Fruit fly (Drosophila melanogaster): ENCODE data around the gene CG14451.

Gene CG14451

DNA sequence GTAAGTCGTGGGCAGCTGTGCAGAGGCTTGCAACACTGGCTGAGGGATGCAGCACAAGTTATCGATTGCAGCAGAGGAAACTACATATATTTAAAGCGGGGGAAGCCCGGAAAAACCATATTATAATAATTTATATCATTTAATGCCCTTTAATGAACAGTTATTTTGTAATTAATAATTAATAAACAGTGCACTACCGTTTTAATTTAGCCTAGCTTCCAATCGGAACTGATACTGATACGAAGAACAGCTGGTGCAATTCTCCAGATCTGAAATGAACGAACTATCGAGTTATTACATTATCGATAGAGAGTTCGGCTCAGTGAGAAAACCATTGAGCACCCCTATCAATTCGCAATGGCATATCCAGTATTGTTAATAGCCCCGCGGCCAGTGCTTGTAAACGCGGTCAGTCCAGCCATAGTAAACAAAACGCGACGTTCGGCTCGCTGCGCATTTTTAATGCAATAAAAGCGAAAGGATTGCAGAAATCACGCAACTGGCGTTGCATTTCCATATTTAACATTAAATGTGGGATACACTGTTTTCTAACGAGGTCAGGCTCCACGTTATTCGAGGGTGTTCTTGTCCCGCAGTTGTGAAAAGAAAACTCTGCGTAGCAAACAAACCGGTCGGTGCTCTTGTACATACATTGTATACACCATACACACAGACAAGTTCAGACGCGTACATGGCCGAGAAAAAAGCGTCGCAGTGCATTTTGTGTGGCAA, 19.7 kb upstream of the CG14451 start, which contains the start of gene CG7369 (continued):
- TF ChIP-seq chn (GFP tag; optimal IDR thresholded peaks at IDR 0.05) (peak; percentile 81), tll (GFP tag; optimal IDR thresholded peaks at IDR 0.05) (peak; percentile 49 to 84), CG11398 (GFP tag; optimal IDR thresholded peaks at IDR 0.05) (peak; percentile 71), CG1603 (tag; optimal IDR thresholded peaks at IDR 0.05) (peak; percentile 30), br (optimal IDR thresholded peaks at IDR 0.05) (no peak), lola (GFP tag; optimal IDR thresholded peaks at IDR 0.05) (peak in 1 of 3 experiments; percentile 71), CG9797 (GFP tag; optimal IDR thresholded peaks at IDR 0.05) (peak; percentile 54), sna (GFP tag; IDR thresholded peaks at IDR 0.05; ENCODE audit: partially characterized antibody) (peak; percentile 85), al (GFP tag; IDR thresholded peaks at IDR 0.05) (peak; percentile 76), Awh (GFP tag; IDR thresholded peaks at IDR 0.05) (peak; percentile 45; the same call in 1 of the 2 replicates), B-H2 (GFP tag; optimal IDR thresholded peaks at IDR 0.05) (peak; percentile 85), da (GFP tag; optimal IDR thresholded peaks at IDR 0.05) (peak; percentile 44), amos (GFP tag; IDR thresholded peaks at IDR 0.05; ENCODE audit: partially characterized antibody) (peak; percentile 63), klu (GFP tag; IDR thresholded peaks at IDR 0.05) (peak; percentile 64; the same call in 1 of the 2 replicates), slp2 (GFP tag; optimal IDR thresholded peaks at IDR 0.05) (peak; percentile 37), YL-1 (GFP tag; optimal IDR thresholded peaks at IDR 0.05) (peak; percentile 74), Deaf1 (tag; optimal IDR thresholded peaks at IDR 0.05) (peak; percentile 56), Med (GFP tag) (peak; percentile 95), wdn (GFP tag; IDR thresholded peaks at IDR 0.05) (peak; percentile 78; the same call in 1 of the 2 replicates), CG30403 (GFP tag; optimal IDR thresholded peaks at IDR 0.05) (peak; percentile 96), Taf1 (GFP tag; IDR thresholded peaks at IDR 0.05) (no peak), pnt (GFP tag; optimal IDR thresholded peaks at IDR 0.05) (peak; percentile 65), Oaz (GFP tag; IDR thresholded peaks at IDR 0.05) (peak; percentile 41; the same call in 1 of the 2 replicates), CG7839 (tag; optimal IDR thresholded peaks at IDR 0.05) (peak; percentile 75), tup (GFP tag; optimal IDR thresholded peaks at IDR 0.05) (peak; percentile 83), CG3065 (GFP tag; optimal IDR thresholded peaks at IDR 0.05) (peak; percentile 66), CG9437 (GFP tag; optimal IDR thresholded peaks at IDR 0.05) (peak; percentile 82), CrebB (tag; optimal IDR thresholded peaks at IDR 0.05) (peak; percentile 1), Hr78 (GFP tag; optimal IDR thresholded peaks at IDR 0.05) (peak in 1 of 2 experiments; percentile 11), D19A (tag; optimal IDR thresholded peaks at IDR 0.05) (peak; percentile 57), CG4854 (GFP tag; optimal IDR thresholded peaks at IDR 0.05) (peak; percentile 67), CG18599 (GFP tag; optimal IDR thresholded peaks at IDR 0.05) (peak; percentile 90), prd (optimal IDR thresholded peaks at IDR 0.05) (no peak), prd (GFP tag; IDR thresholded peaks at IDR 0.05) (peak; percentile 87), CG12236 (GFP tag; optimal IDR thresholded peaks at IDR 0.05) (peak; percentile 16), CG14441 (GFP tag; IDR thresholded peaks at IDR 0.05) (peak; percentile 68), Hmr (GFP tag; optimal IDR thresholded peaks at IDR 0.05) (peak; percentile 91), stc (GFP tag; IDR thresholded peaks at IDR 0.05) (no peak; the same call in 1 of the 2 replicates), CG15696 (tag; optimal IDR thresholded peaks at IDR 0.05) (peak; percentile 63), CG4730 (GFP tag; IDR thresholded peaks at IDR 0.05) (peak; percentile 68), sob (GFP tag; IDR thresholded peaks at IDR 0.05) (peak; percentile 89), inv (GFP tag; IDR thresholded peaks at IDR 0.05; ENCODE audit: partially characterized antibody) (peak; percentile 73), CG12942 (GFP tag; optimal IDR thresholded peaks at IDR 0.05) (peak; percentile 81), CG5180 (GFP tag; optimal IDR thresholded peaks at IDR 0.05) (peak; percentile 17), Nf-YA (GFP tag; IDR thresholded peaks at IDR 0.05) (0 out of 2 replicates have a peak, but pooled peaks have one; percentile 34), CHES-1-like (GFP tag; optimal IDR thresholded peaks at IDR 0.05) (peak; percentile 79), CG10959 (GFP tag; IDR thresholded peaks at IDR 0.05) (peak; percentile 68), tx (GFP tag; optimal IDR thresholded peaks at IDR 0.05) (peak; percentile 69), CG17912 (GFP tag; optimal IDR thresholded peaks at IDR 0.05) (no peak)
